Worm (Caenorhabditis elegans) whole organism, early embryonic: ENCODE measurements around the gene oac-22.

Source experiments
- B0310.2 ChIP-seq: sonication (generic microtip); optimal IDR thresholded peaks from 2 replicates; lab custom pipeline; 2016; ENCODE audit warnings: mild to moderate bottlenecking, missing genetic modification characterization, missing compliant biosample characterization
- F13C5.2 ChIP-seq: sonication (generic microtip); optimal IDR thresholded peaks from 2 replicates; lab custom pipeline; 2017; ENCODE audit warnings: mild to moderate bottlenecking, missing genetic modification characterization, inconsistent platforms, missing compliant biosample characterization
- aly-1 ChIP-seq: sonication (generic microtip); optimal IDR thresholded peaks from 2 replicates; lab custom pipeline; 2016; ENCODE audit warnings: missing genetic modification characterization, missing compliant biosample characterization
- ama-1 ChIP-seq: fragments of 150-350 bp; optimal IDR thresholded peaks from 2 replicates; lab custom pipeline; 2014
- ceh-36 ChIP-seq: sonication (generic microtip); optimal IDR thresholded peaks from 2 replicates; lab custom pipeline; 2016; ENCODE audit warnings: missing genetic modification characterization, inconsistent platforms, missing compliant biosample characterization
- ets-7 ChIP-seq: sonication (generic microtip); optimal IDR thresholded peaks from 2 replicates; lab custom pipeline; 2016; ENCODE audit warnings: missing genotype, missing genetic modification characterization, missing compliant biosample characterization
- flt-1 ChIP-seq: fragments of 200-800 bp; sonication (Bioruptor generic); IDR thresholded peaks from 2 replicates; pipeline ENCODE4 v1.3.6; 2022; ENCODE audit warnings: missing genetic modification characterization, missing compliant biosample characterization
- hmbx-1 ChIP-seq: sonication (generic microtip); optimal IDR thresholded peaks from 2 replicates; lab custom pipeline; 2016; ENCODE audit warnings: mild to moderate bottlenecking, missing genetic modification characterization, missing compliant biosample characterization
- hmg-4 ChIP-seq: fragments of 200-800 bp; sonication (Bioruptor generic); optimal IDR thresholded peaks from 2 replicates; lab custom pipeline; 2018; ENCODE audit warnings: mild to moderate bottlenecking, missing genetic modification characterization, missing compliant biosample characterization
- hnd-1 ChIP-seq: sonication (generic microtip); optimal IDR thresholded peaks from 2 replicates; lab custom pipeline; 2016; ENCODE audit warnings: missing genetic modification characterization, missing compliant biosample characterization
- pes-1 ChIP-seq: fragments of 200-800 bp; sonication (Bioruptor generic); IDR thresholded peaks from 2 replicates; pipeline ENCODE4 v1.3.6; 2022; ENCODE audit warnings: missing genetic modification reagents, missing genetic modification characterization, missing compliant biosample characterization
- scrt-1 ChIP-seq: fragments of 200-800 bp; sonication (Bioruptor generic); IDR thresholded peaks from 2 replicates; pipeline ENCODE4 v1.3.6; 2022; ENCODE audit warnings: missing genetic modification characterization, missing compliant biosample characterization
- tbx-11 ChIP-seq: fragments of 200-800 bp; sonication (Bioruptor generic); IDR thresholded peaks from 2 replicates; pipeline ENCODE4 v1.3.6; 2022; ENCODE audit warnings: missing genetic modification characterization, missing compliant biosample characterization

DNA sequence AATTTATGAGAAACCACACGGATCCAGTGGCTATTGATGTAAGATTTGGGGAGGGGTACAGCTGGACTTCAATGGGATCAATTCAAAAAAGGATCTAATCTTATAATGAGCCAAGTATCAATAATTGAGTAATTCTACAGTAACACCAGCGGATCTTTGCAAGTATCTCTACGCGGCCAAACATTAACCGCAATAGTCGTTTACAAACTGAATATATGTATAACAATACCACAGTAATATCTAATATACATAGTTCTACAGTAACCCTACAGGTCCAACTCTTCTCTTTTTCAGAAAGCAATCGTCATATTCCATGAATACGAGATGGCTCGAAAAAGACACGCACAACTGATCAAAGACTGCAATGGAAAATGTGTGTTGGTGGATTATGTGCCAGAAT, 6.6 kb downstream of the oac-22 start, which contains the start of gene F56D6.9:
- TF ChIP-seq ama-1 (lab: Kevin White, UChicago) (no peak), ets-7 (tag; lab: Kevin White, UChicago) (no peak), B0310.2 (no peak), F13C5.2 (tag; lab: Kevin White, UChicago) (no peak), flt-1 (GFP tag; lab: Robert Waterston, UW) (no peak), hmg-4 (GFP tag; lab: Kevin White, UChicago) (no peak), pes-1 (GFP tag; lab: Robert Waterston, UW) (no peak), aly-1 (tag; lab: Kevin White, UChicago) (no peak), hnd-1 (tag; lab: Kevin White, UChicago) (no peak), scrt-1 (no peak), tbx-11 (GFP tag; lab: Robert Waterston, UW) (no peak), hmbx-1 (tag; lab: Kevin White, UChicago) (no peak), ceh-36 (tag; lab: Kevin White, UChicago) (no peak)
